Worm (Caenorhabditis elegans) whole organism, L4 larva: ENCODE data around the gene cnx-1.
A peak's percentile ranks its signal among the peaks of the same experiment; 100 is the strongest.

ENCODE experiments used
- F44E2.7 ChIP-seq: fragments of 200-800 bp; sonication (Bioruptor generic); IDR thresholded peaks from 2 replicates; pipeline ENCODE4 v2.1.2; 2022; ENCODE audit warnings: missing genetic modification characterization, missing compliant biosample characterization
- F49E8.2 ChIP-seq: sonication (generic microtip); optimal IDR thresholded peaks from 2 replicates; lab custom pipeline; 2016; ENCODE audit warnings: missing compliant biosample characterization, mild to moderate bottlenecking, missing genetic modification characterization, borderline replicate concordance
- R02D3.7 ChIP-seq: fragments of 150-350 bp; sonication (generic microtip); optimal IDR thresholded peaks from 3 replicates; lab custom pipeline; 2014; ENCODE audit warnings: missing biosample characterization, missing genetic modification characterization
- T20F7.1 ChIP-seq: fragments of 200-800 bp; sonication (Bioruptor generic); optimal IDR thresholded peaks from 2 replicates; lab custom pipeline; 2018; ENCODE audit warnings: mild to moderate bottlenecking, missing genetic modification characterization, missing compliant biosample characterization
- Y5F2A.4 ChIP-seq: fragments of 200-800 bp; sonication (Bioruptor generic); optimal IDR thresholded peaks from 2 replicates; lab custom pipeline; 2018; ENCODE audit warnings: mild to moderate bottlenecking, missing genetic modification characterization, missing compliant biosample characterization
- ZK337.2 ChIP-seq: fragments of 200-800 bp; sonication (Bioruptor generic); IDR thresholded peaks from 2 replicates; pipeline ENCODE4 v1.3.6; 2022; ENCODE audit warnings: missing genetic modification reagents, missing genetic modification characterization, missing compliant biosample characterization
- arid-1 ChIP-seq: fragments of 200-800 bp; sonication (Bioruptor generic); conservative IDR thresholded peaks from 2 replicates; pipeline ENCODE4 v1.3.6; 2022; ENCODE audit warnings: missing genetic modification reagents, missing genetic modification characterization, missing compliant biosample characterization
- attf-4 ChIP-seq: sonication (generic microtip); optimal IDR thresholded peaks from 3 replicates; lab custom pipeline; 2017; ENCODE audit warnings: missing biosample characterization, missing genetic modification characterization
- ceh-20 ChIP-seq: fragments of 200-800 bp; sonication (Bioruptor generic); IDR thresholded peaks from 2 replicates; pipeline ENCODE4 v1.3.6; 2022; ENCODE audit warnings: missing genetic modification reagents, missing genetic modification characterization, missing compliant biosample characterization
- daf-12 ChIP-seq: fragments of 150-350 bp; optimal IDR thresholded peaks from 2 replicates; lab custom pipeline; 2014; ENCODE audit warnings: missing biosample characterization, missing genetic modification reagents, missing genetic modification characterization
- daf-16 ChIP-seq, 3 experiments: sonication (generic microtip); optimal IDR thresholded peaks; 2 replicates each; lab custom pipeline; 2016 to 2017; ENCODE audit warnings: missing genetic modification characterization in 3 of 3, missing genetic modification reagents in 3 of 3, mild to moderate bottlenecking in 2 of 3, missing compliant biosample characterization in 2 of 3, missing biosample characterization in 1 of 3, moderate library complexity in 1 of 3
- daf-8 ChIP-seq: fragments of 200-800 bp; sonication (Bioruptor generic); IDR thresholded peaks from 2 replicates; pipeline ENCODE4 v1.3.6; 2022; ENCODE audit warnings: missing genetic modification characterization, missing compliant biosample characterization
- dmd-6 ChIP-seq: fragments of 200-800 bp; sonication (Bioruptor generic); IDR thresholded peaks from 2 replicates; pipeline ENCODE4 v1.3.6; 2022; ENCODE audit warnings: missing genetic modification reagents, missing genetic modification characterization, missing compliant biosample characterization
- dve-1 ChIP-seq: sonication (generic microtip); optimal IDR thresholded peaks from 2 replicates; lab custom pipeline; 2017; ENCODE audit warnings: antibody characterized with exemption, mild to moderate bottlenecking, missing genetic modification characterization, missing compliant biosample characterization; ENCODE audit not compliant: insufficient read depth
- egl-27 ChIP-seq: sonication (generic microtip); optimal IDR thresholded peaks from 3 replicates; lab custom pipeline; 2017; ENCODE audit warnings: missing biosample characterization, missing genetic modification reagents, missing genetic modification characterization
- fos-1 ChIP-seq: fragments of 150-350 bp; optimal IDR thresholded peaks from 2 replicates; lab custom pipeline; 2014; ENCODE audit warnings: missing biosample characterization, missing genetic modification characterization
- lin-15B ChIP-seq: fragments of 150-350 bp; sonication (generic microtip); optimal IDR thresholded peaks from 3 replicates; lab custom pipeline; 2014; ENCODE audit warnings: missing biosample characterization, missing genetic modification characterization
- lin-29 ChIP-seq: fragments of 200-800 bp; sonication (Bioruptor generic); IDR thresholded peaks from 2 replicates; pipeline ENCODE4 v1.3.6; 2022; ENCODE audit warnings: missing genetic modification reagents, missing genetic modification characterization, missing compliant biosample characterization
- lin-38 ChIP-seq: fragments of 200-800 bp; sonication (Bioruptor generic); IDR thresholded peaks from 2 replicates; pipeline ENCODE4 v1.3.6; 2022; ENCODE audit warnings: missing genetic modification reagents, missing genetic modification characterization, missing compliant biosample characterization
- lsy-2 ChIP-seq, 2 experiments: fragments of 150-350 bp in 1 of 2; sonication (generic microtip) in 1 of 2; optimal IDR thresholded peaks; 2 replicates each; lab custom pipeline; 2014 to 2017; ENCODE audit warnings: missing biosample characterization in 2 of 2, missing genetic modification characterization in 2 of 2
- mes-2 ChIP-seq: sonication (generic microtip); optimal IDR thresholded peaks from 2 replicates; lab custom pipeline; 2016; ENCODE audit warnings: missing genotype, mild to moderate bottlenecking, missing genetic modification characterization, missing compliant biosample characterization; ENCODE audit not compliant: poor library complexity, severe bottlenecking
- mxl-3 ChIP-seq: fragments of 200-800 bp; sonication (Bioruptor generic); optimal IDR thresholded peaks from 2 replicates; lab custom pipeline; 2018; ENCODE audit warnings: mild to moderate bottlenecking, missing genetic modification characterization, missing compliant biosample characterization
- nhr-102 ChIP-seq: sonication (generic microtip); optimal IDR thresholded peaks from 2 replicates; lab custom pipeline; 2016; ENCODE audit warnings: mild to moderate bottlenecking, missing genetic modification characterization, moderate library complexity, missing compliant biosample characterization
- nhr-11 ChIP-seq: fragments of 150-350 bp; optimal IDR thresholded peaks from 2 replicates; lab custom pipeline; 2014; ENCODE audit warnings: missing biosample characterization, missing genetic modification characterization
- nhr-111 ChIP-seq: fragments of 200-800 bp; sonication (Bioruptor generic); optimal IDR thresholded peaks from 2 replicates; lab custom pipeline; 2018; ENCODE audit warnings: mild to moderate bottlenecking, missing genetic modification characterization, missing compliant biosample characterization
- nhr-237 ChIP-seq: sonication (generic microtip); optimal IDR thresholded peaks from 2 replicates; lab custom pipeline; 2017; ENCODE audit warnings: missing biosample characterization, missing genetic modification characterization
- nhr-28 ChIP-seq: fragments of 150-350 bp; optimal IDR thresholded peaks from 2 replicates; lab custom pipeline; 2014; ENCODE audit warnings: missing biosample characterization, missing genetic modification characterization
- nhr-41 ChIP-seq: fragments of 200-800 bp; sonication (Bioruptor generic); IDR thresholded peaks from 2 replicates; pipeline ENCODE4 v1.3.6; 2022; ENCODE audit warnings: missing genetic modification reagents, missing genetic modification characterization, missing compliant biosample characterization
- nhr-48 ChIP-seq: sonication (generic microtip); optimal IDR thresholded peaks from 2 replicates; lab custom pipeline; 2016; ENCODE audit warnings: mild to moderate bottlenecking, missing genetic modification characterization, missing compliant biosample characterization
- nhr-77 ChIP-seq: fragments of 150-350 bp; optimal IDR thresholded peaks from 2 replicates; lab custom pipeline; 2014; ENCODE audit warnings: missing biosample characterization, missing genetic modification characterization
- pqm-1 ChIP-seq: sonication (generic microtip); optimal IDR thresholded peaks from 2 replicates; lab custom pipeline; 2017; ENCODE audit warnings: missing biosample characterization, missing genetic modification characterization
- saeg-2 ChIP-seq: fragments of 200-800 bp; sonication (Bioruptor generic); IDR thresholded peaks from 2 replicates; pipeline ENCODE4 v1.3.6; 2022; ENCODE audit warnings: missing genetic modification reagents, missing genetic modification characterization, missing compliant biosample characterization
- sdz-12 ChIP-seq: fragments of 200-800 bp; sonication (Bioruptor generic); optimal IDR thresholded peaks from 2 replicates; lab custom pipeline; 2018; ENCODE audit warnings: mild to moderate bottlenecking, missing genetic modification characterization, missing compliant biosample characterization
- set-16 ChIP-seq: fragments of 200-800 bp; sonication (Bioruptor generic); IDR thresholded peaks from 2 replicates; pipeline ENCODE4 v1.3.6; 2022; ENCODE audit warnings: missing genetic modification reagents, missing genetic modification characterization, missing compliant biosample characterization
- snpc-4 ChIP-seq: fragments of 150-350 bp; optimal IDR thresholded peaks from 2 replicates; lab custom pipeline; 2014; ENCODE audit warnings: missing biosample characterization, missing genetic modification characterization
- spr-1 ChIP-seq: sonication (generic microtip); optimal IDR thresholded peaks from 2 replicates; lab custom pipeline; 2016; ENCODE audit warnings: mild to moderate bottlenecking, missing genetic modification characterization, missing compliant biosample characterization
- spr-3 ChIP-seq: fragments of 200-800 bp; sonication (Bioruptor generic); optimal IDR thresholded peaks from 2 replicates; lab custom pipeline; 2018; ENCODE audit warnings: mild to moderate bottlenecking, missing genetic modification characterization, missing compliant biosample characterization
- unc-39 ChIP-seq: sonication (generic microtip); optimal IDR thresholded peaks from 2 replicates; lab custom pipeline; 2017; ENCODE audit warnings: missing biosample characterization, missing genetic modification characterization
- unc-62 ChIP-seq, 3 experiments: fragments of 150-350 bp in 1 of 3; sonication (generic microtip); optimal IDR thresholded peaks in 2 of 3; peaks in 1 of 3; 1 replicate in 1 of 3; 2 replicates in 2 of 3; lab custom pipeline; 2014 to 2017; ENCODE audit warnings: missing biosample characterization in 3 of 3, missing genetic modification characterization in 3 of 3, missing genetic modification reagents in 3 of 3, missing genotype in 1 of 3
- zfp-3 ChIP-seq: fragments of 200-800 bp; sonication (Bioruptor generic); conservative IDR thresholded peaks from 2 replicates; pipeline ENCODE4 v1.3.6; 2022; ENCODE audit warnings: missing genetic modification reagents, missing genetic modification characterization, missing compliant biosample characterization
- zip-2 ChIP-seq: fragments of 150-350 bp; optimal IDR thresholded peaks from 2 replicates; lab custom pipeline; 2014; ENCODE audit warnings: missing biosample characterization, missing genetic modification characterization

cnx-1 gene

DNA sequence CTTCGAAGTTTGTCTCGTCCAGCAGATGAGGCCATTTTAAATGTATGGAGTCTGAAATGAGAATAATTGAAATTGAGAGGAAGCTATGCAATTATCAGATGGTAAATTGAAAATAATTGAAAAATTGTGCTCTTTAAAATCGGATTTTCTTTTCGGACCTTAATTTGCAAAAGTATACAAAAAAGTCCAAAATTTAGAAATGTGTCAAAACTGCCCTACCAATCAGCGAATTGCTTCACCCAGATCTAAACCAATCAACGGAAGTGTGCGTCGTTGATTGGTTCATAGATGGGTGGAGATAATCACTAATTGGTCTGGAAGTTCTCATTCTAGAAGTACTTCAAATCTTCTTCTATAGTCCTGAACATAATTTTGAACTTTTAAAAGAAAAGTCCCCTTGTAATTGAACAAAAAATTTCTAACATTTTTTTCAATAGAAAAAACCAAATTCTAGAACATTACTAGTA, 27.3 kb downstream of the cnx-1 start, which contains the start of gene R10E11.5:
TSS of gene R10E11.5 (minus strand) at position 51 of the 467 bp plus-strand sequence.
- TF ChIP-seq ZK337.2 (GFP tag; lab: Robert Waterston, UW) (no peak), nhr-11 (tag; lab: Kevin White, UChicago) (no peak), R02D3.7 (tag; lab: Kevin White, UChicago) (no peak), nhr-237 (tag; lab: Kevin White, UChicago) (no peak), sdz-12 (GFP tag; lab: Kevin White, UChicago) (no peak), daf-12 (tag; lab: Kevin White, UChicago) (no peak), ceh-20 (GFP tag; lab: Robert Waterston, UW) (no peak), lin-15B (tag; lab: Kevin White, UChicago) (no peak), F49E8.2 (tag; lab: Kevin White, UChicago) (no peak), arid-1 (GFP tag; lab: Robert Waterston, UW) (no peak)
- TF ChIP-seq, all 104 proteins: peak for 0

DNA sequence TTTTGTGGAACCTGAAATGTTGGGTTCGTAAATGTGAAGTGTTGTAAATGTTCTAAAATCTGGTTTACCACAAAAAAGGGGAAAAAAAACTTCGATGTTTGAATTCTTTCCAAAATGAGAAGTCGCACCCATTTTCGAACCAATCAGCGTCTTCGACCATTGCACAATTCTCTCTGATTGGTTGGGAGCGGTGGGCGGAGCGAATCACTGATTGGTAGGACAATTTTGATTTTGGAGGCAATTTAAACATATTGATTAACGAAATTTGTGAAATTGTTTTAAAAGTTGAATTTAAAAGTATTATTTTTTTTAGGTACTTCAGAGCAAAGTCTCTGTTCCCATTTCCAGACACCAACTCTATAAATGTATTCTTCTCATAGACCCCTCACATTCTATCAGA, 27.9 kb downstream of the cnx-1 start:
- TF ChIP-seq attf-4 (tag; lab: Kevin White, UChicago) = no peak
- no peak for TF ChIP-seq spr-3
- no peak for TF ChIP-seq Y5F2A.4 (GFP tag; lab: Kevin White, UChicago)
- no peak for TF ChIP-seq egl-27 (tag; lab: Kevin White, UChicago)
- no peak for TF ChIP-seq mes-2 (tag; lab: Kevin White, UChicago)
- TF ChIP-seq unc-62 (GFP tag; optimal IDR thresholded peaks at IDR 0.05 in 1 of 2; lab: Kevin White, UChicago) = no peak
- TF ChIP-seq unc-62 (tag; optimal IDR thresholded peaks at IDR 0.05; lab: Kevin White, UChicago) = no peak
- TF ChIP-seq zip-2 (tag; lab: Kevin White, UChicago) = no peak
- TF ChIP-seq set-16 (GFP tag; lab: Robert Waterston, UW) = no peak
- TF ChIP-seq mxl-3 (GFP tag; lab: Kevin White, UChicago) = no peak
- TF ChIP-seq spr-1 (tag; lab: Kevin White, UChicago) = no peak

DNA sequence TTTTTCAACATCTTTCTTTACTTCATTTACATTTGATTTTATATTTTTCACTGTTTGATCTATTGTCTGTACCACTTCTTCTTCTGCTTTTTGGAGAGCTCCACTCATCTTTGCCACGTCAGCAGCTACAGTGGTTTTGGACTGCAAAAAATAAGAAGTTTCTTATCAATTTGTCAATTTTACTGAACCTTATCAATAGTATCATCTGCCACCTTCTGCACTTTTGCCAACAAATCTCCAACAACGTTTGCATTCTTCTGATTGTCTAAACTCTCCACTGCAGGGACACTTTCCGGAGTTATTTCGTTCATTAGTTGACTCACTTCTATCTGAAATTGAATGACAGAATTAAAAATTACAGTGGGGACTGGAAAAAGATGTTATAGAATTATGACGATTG, 30.2 kb downstream of the cnx-1 start:
- TF ChIP-seq daf-8 (GFP tag; lab: Robert Waterston, UW) (no peak), snpc-4 (tag; lab: Kevin White, UChicago) (no peak), nhr-11 (tag; lab: Kevin White, UChicago) (no peak), nhr-28 (tag; lab: Kevin White, UChicago) (peak; percentile 40), zfp-3 (GFP tag; lab: Robert Waterston, UW) (no peak), unc-39 (tag; lab: Kevin White, UChicago) (no peak), saeg-2 (GFP tag; lab: Robert Waterston, UW) (no peak), F44E2.7 (GFP tag; lab: Robert Waterston, UW) (no peak), daf-12 (tag; lab: Kevin White, UChicago) (no peak), nhr-48 (tag; lab: Kevin White, UChicago) (no peak), lin-15B (tag; lab: Kevin White, UChicago) (no peak), lsy-2 (tag; optimal IDR thresholded peaks at IDR 0.05; lab: Kevin White, UChicago) (peak in 1 of 2 experiments; percentile 10), nhr-237 (tag; lab: Kevin White, UChicago) (no peak), daf-16 (GFP tag; optimal IDR thresholded peaks at IDR 0.05; lab: Kevin White, UChicago) (no peak), daf-16 (tag; optimal IDR thresholded peaks at IDR 0.05; lab: Kevin White, UChicago) (peak; percentile 33), T20F7.1 (GFP tag; lab: Kevin White, UChicago) (peak; percentile 5), nhr-41 (GFP tag; lab: Robert Waterston, UW) (no peak), dmd-6 (GFP tag; lab: Robert Waterston, UW) (peak; percentile 74), nhr-77 (peak; percentile 17), pqm-1 (peak; percentile 88), fos-1 (no peak), dve-1 (peak; percentile 54), nhr-102 (tag; lab: Kevin White, UChicago) (no peak), lin-29 (no peak), lin-38 (0 out of 2 replicates have a peak, but pooled peaks have one; percentile 31), nhr-111 (GFP tag; lab: Kevin White, UChicago) (no peak)
- TF ChIP-seq, all 104 proteins: peak for 9
